Worm (Caenorhabditis elegans) whole organism, midembryonic: Measurements from ENCODE around the gene ZK632.4.

Source experiments
- T22C8.4 ChIP-seq: fragments of 200-800 bp; sonication (Bioruptor generic); IDR thresholded peaks from 2 replicates; pipeline ENCODE4 v1.3.6; 2022; ENCODE audit warnings: missing genetic modification characterization, missing compliant biosample characterization
- cog-1 ChIP-seq: sonication (generic microtip); optimal IDR thresholded peaks from 2 replicates; lab custom pipeline; 2016; ENCODE audit warnings: missing genetic modification characterization, missing compliant biosample characterization
- flt-1 ChIP-seq: fragments of 200-800 bp; sonication (Bioruptor generic); IDR thresholded peaks from 2 replicates; pipeline ENCODE4 v1.3.6; 2022; ENCODE audit warnings: missing genetic modification characterization, missing compliant biosample characterization
- klf-2 ChIP-seq: fragments of 200-800 bp; sonication (Bioruptor generic); conservative IDR thresholded peaks from 2 replicates; pipeline ENCODE4 v1.3.6; 2022; ENCODE audit warnings: missing genetic modification reagents, missing genetic modification characterization, missing compliant biosample characterization
- med-1 ChIP-seq: sonication (generic microtip); optimal IDR thresholded peaks from 2 replicates; lab custom pipeline; 2017; ENCODE audit warnings: missing genetic modification characterization, mild to moderate bottlenecking, missing compliant biosample characterization, antibody characterized with exemption, missing genetic modification reagents; ENCODE audit not compliant: insufficient read depth
- ref-1 ChIP-seq: fragments of 200-800 bp; sonication (Bioruptor generic); conservative IDR thresholded peaks from 2 replicates; pipeline ENCODE4 v1.3.6; 2022; ENCODE audit warnings: missing genetic modification reagents, missing genetic modification characterization, missing compliant biosample characterization
- tab-1 ChIP-seq: fragments of 200-800 bp; sonication (Bioruptor generic); IDR thresholded peaks from 2 replicates; pipeline ENCODE4 v1.3.6; 2022; ENCODE audit warnings: missing genetic modification characterization, missing compliant biosample characterization
- ztf-23 ChIP-seq: fragments of 200-800 bp; sonication (Bioruptor generic); IDR thresholded peaks from 2 replicates; pipeline ENCODE4 v1.3.6; 2022; ENCODE audit warnings: missing genetic modification reagents, missing genetic modification characterization, missing compliant biosample characterization
- ztf-29 ChIP-seq: fragments of 200-800 bp; sonication (Bioruptor generic); IDR thresholded peaks from 2 replicates; pipeline ENCODE4 v1.3.6; 2022; ENCODE audit warnings: missing genetic modification reagents, missing genetic modification characterization, missing compliant biosample characterization

- no peak for TF ChIP-seq med-1 (GFP tag; lab: Kevin White, UChicago)
- TF ChIP-seq T22C8.4 (GFP tag; lab: Robert Waterston, UW) = no peak
- TF ChIP-seq ztf-23 (GFP tag; lab: Robert Waterston, UW) = no peak
- TF ChIP-seq flt-1 = no peak
- no peak for TF ChIP-seq tab-1 (GFP tag; lab: Robert Waterston, UW)
- no peak for TF ChIP-seq klf-2 (GFP tag; lab: Robert Waterston, UW)
- TF ChIP-seq cog-1 (tag; lab: Kevin White, UChicago) = no peak
- no peak for TF ChIP-seq ztf-29 (GFP tag; lab: Robert Waterston, UW)
- no peak for TF ChIP-seq ref-1 (GFP tag; lab: Robert Waterston, UW)
Observed at ce11 chrIII:9853667-9854620, 46.7 kb upstream of the ZK632.4 start.
